Worm (Caenorhabditis elegans) whole organism, young adult: ENCODE data around the gene grd-1.

Source experiments
- B0261.1 ChIP-seq: sonication (generic microtip); optimal IDR thresholded peaks from 2 replicates; lab custom pipeline; 2016; ENCODE audit warnings: mild to moderate bottlenecking, missing genetic modification characterization, moderate library complexity, missing compliant biosample characterization
- B0336.3 ChIP-seq: fragments of 200-800 bp; sonication (Bioruptor generic); IDR thresholded peaks from 2 replicates; pipeline ENCODE4 v1.3.6; 2022; ENCODE audit warnings: missing genetic modification characterization, missing compliant biosample characterization
- F22D6.2 ChIP-seq: sonication (generic microtip); optimal IDR thresholded peaks from 2 replicates; lab custom pipeline; 2016; ENCODE audit warnings: mild to moderate bottlenecking, missing genetic modification characterization, missing compliant biosample characterization
- F23B12.7 ChIP-seq: sonication (generic microtip); optimal IDR thresholded peaks from 2 replicates; lab custom pipeline; 2017; ENCODE audit warnings: missing genetic modification characterization, mild to moderate bottlenecking, missing compliant biosample characterization, antibody characterized with exemption, moderate library complexity; ENCODE audit not compliant: insufficient read depth
- F33H1.4 ChIP-seq: fragments of 200-800 bp; sonication (Bioruptor generic); IDR thresholded peaks from 2 replicates; pipeline ENCODE4 v1.3.6; 2022; ENCODE audit warnings: missing genetic modification reagents, missing genetic modification characterization, missing compliant biosample characterization
- F49E8.2 ChIP-seq: sonication (generic microtip); optimal IDR thresholded peaks from 3 replicates; lab custom pipeline; 2017; ENCODE audit warnings: missing genetic modification characterization, mild to moderate bottlenecking, missing compliant biosample characterization, antibody characterized with exemption, moderate library complexity; ENCODE audit not compliant: insufficient read depth
- F52B5.7 ChIP-seq: sonication (generic microtip); optimal IDR thresholded peaks from 2 replicates; lab custom pipeline; 2016; ENCODE audit warnings: mild to moderate bottlenecking, missing genetic modification characterization, missing compliant biosample characterization
- F55B11.4 ChIP-seq: sonication (generic microtip); optimal IDR thresholded peaks from 2 replicates; lab custom pipeline; 2016; ENCODE audit warnings: missing compliant biosample characterization, missing genetic modification characterization, borderline replicate concordance; ENCODE audit not compliant: insufficient read depth
- F57A8.1 ChIP-seq: fragments of 200-800 bp; sonication (Bioruptor generic); optimal IDR thresholded peaks from 2 replicates; lab custom pipeline; 2018; ENCODE audit warnings: mild to moderate bottlenecking, missing genetic modification characterization, moderate library complexity, missing compliant biosample characterization
- F57C9.4 ChIP-seq: sonication (generic microtip); optimal IDR thresholded peaks from 2 replicates; lab custom pipeline; 2017; ENCODE audit warnings: mild to moderate bottlenecking, missing genetic modification characterization, missing compliant biosample characterization
- K11D2.4 ChIP-seq: fragments of 200-800 bp; sonication (Bioruptor generic); IDR thresholded peaks from 2 replicates; pipeline ENCODE4 v1.3.6; 2022; ENCODE audit warnings: missing genetic modification reagents, missing genetic modification characterization, missing compliant biosample characterization
- K12H6.12 ChIP-seq: fragments of 200-800 bp; sonication (Bioruptor generic); optimal IDR thresholded peaks from 2 replicates; lab custom pipeline; 2018; ENCODE audit warnings: mild to moderate bottlenecking, missing genetic modification characterization, missing compliant biosample characterization
- Y53F4B.3 ChIP-seq: fragments of 200-800 bp; sonication (Bioruptor generic); IDR thresholded peaks from 2 replicates; pipeline ENCODE4 v1.3.6; 2022; ENCODE audit warnings: missing genetic modification reagents, missing genetic modification characterization, missing compliant biosample characterization
- Y53G8AR.9 ChIP-seq: fragments of 200-800 bp; sonication (Bioruptor generic); conservative IDR thresholded peaks from 2 replicates; pipeline ENCODE4 v1.3.6; 2022; ENCODE audit warnings: missing genetic modification reagents, missing genetic modification characterization, missing compliant biosample characterization
- Y95B8A.8 ChIP-seq: fragments of 200-800 bp; sonication (Bioruptor generic); IDR thresholded peaks from 2 replicates; pipeline ENCODE4 v1.3.6; 2022; ENCODE audit warnings: missing genetic modification reagents, missing genetic modification characterization, missing compliant biosample characterization
- ama-1 ChIP-seq, 3 experiments: fragments of 150-350 bp in 1 of 3; sonication (generic microtip) in 2 of 3; optimal IDR thresholded peaks; 2 replicates each; lab custom pipeline; 2014 to 2018; ENCODE audit warnings: missing biosample characterization in 2 of 3, missing genetic modification characterization in 2 of 3, missing genetic modification reagents in 2 of 3
- aptf-3 ChIP-seq: fragments of 200-800 bp; sonication (Bioruptor generic); IDR thresholded peaks from 2 replicates; pipeline ENCODE4 v1.3.6; 2022; ENCODE audit warnings: missing genetic modification characterization, missing compliant biosample characterization
- attf-5 ChIP-seq: fragments of 200-800 bp; sonication (Bioruptor generic); optimal IDR thresholded peaks from 2 replicates; lab custom pipeline; 2018; ENCODE audit warnings: mild to moderate bottlenecking, missing genetic modification characterization, missing compliant biosample characterization
- ccch-3 ChIP-seq: fragments of 200-800 bp; sonication (Bioruptor generic); optimal IDR thresholded peaks from 2 replicates; lab custom pipeline; 2018; ENCODE audit warnings: mild to moderate bottlenecking, missing genetic modification characterization, missing compliant biosample characterization
- cebp-1 ChIP-seq, 2 experiments: fragments of 200-800 bp in 1 of 2; sonication (Bioruptor generic) in 1 of 2; sonication (generic microtip) in 1 of 2; IDR thresholded peaks in 1 of 2; optimal IDR thresholded peaks in 1 of 2; 2 replicates each; pipeline versions ENCODE4 v1.3.6 to Lab custom; 2017 to 2022; ENCODE audit warnings: missing compliant biosample characterization in 2 of 2, missing genetic modification characterization in 2 of 2, mild to moderate bottlenecking in 1 of 2, missing genetic modification reagents in 1 of 2, moderate library complexity in 1 of 2
- cebp-2 ChIP-seq: fragments of 200-800 bp; sonication (Bioruptor generic); IDR thresholded peaks from 2 replicates; pipeline ENCODE4 v1.3.6; 2022; ENCODE audit warnings: missing genetic modification characterization, missing compliant biosample characterization
- ceh-27 ChIP-seq: fragments of 200-800 bp; sonication (Bioruptor generic); optimal IDR thresholded peaks from 2 replicates; lab custom pipeline; 2018; ENCODE audit warnings: mild to moderate bottlenecking, missing genetic modification characterization, moderate library complexity, missing compliant biosample characterization
- dpff-1 ChIP-seq: sonication (generic microtip); optimal IDR thresholded peaks from 2 replicates; lab custom pipeline; 2017; ENCODE audit warnings: mild to moderate bottlenecking, missing genetic modification characterization, missing compliant biosample characterization
- dpl-1 ChIP-seq: fragments of 150-350 bp; optimal IDR thresholded peaks from 2 replicates; lab custom pipeline; 2014; ENCODE audit warnings: missing biosample characterization, missing genetic modification reagents, missing genetic modification characterization
- egl-18 ChIP-seq: fragments of 200-800 bp; sonication (Bioruptor generic); IDR thresholded peaks from 2 replicates; pipeline ENCODE4 v1.3.6; 2022; ENCODE audit warnings: missing genetic modification reagents, missing genetic modification characterization, missing compliant biosample characterization
- ekl-4 ChIP-seq: fragments of 200-800 bp; sonication (Bioruptor generic); IDR thresholded peaks from 2 replicates; pipeline ENCODE4 v1.3.6; 2022; ENCODE audit warnings: missing genetic modification reagents, missing genetic modification characterization, missing compliant biosample characterization
- him-1 ChIP-seq: sonication (generic microtip); optimal IDR thresholded peaks from 2 replicates; lab custom pipeline; 2016; ENCODE audit warnings: missing genotype, missing genetic modification reagents, missing genetic modification characterization, missing compliant biosample characterization
- hmg-1.2 ChIP-seq: fragments of 200-800 bp; sonication (Bioruptor generic); IDR thresholded peaks from 2 replicates; pipeline ENCODE4 v1.3.6; 2022; ENCODE audit warnings: missing genetic modification reagents, missing genetic modification characterization, missing compliant biosample characterization
- let-607 ChIP-seq, 2 experiments: fragments of 200-800 bp in 1 of 2; sonication (Bioruptor generic) in 1 of 2; sonication (generic microtip) in 1 of 2; optimal IDR thresholded peaks; 2 replicates each; lab custom pipeline; 2016 to 2018; ENCODE audit warnings: mild to moderate bottlenecking in 2 of 2, missing compliant biosample characterization in 2 of 2, missing genetic modification characterization in 2 of 2, moderate library complexity in 2 of 2, missing genotype in 1 of 2
- lin-26 ChIP-seq: fragments of 200-800 bp; sonication (Bioruptor generic); IDR thresholded peaks from 2 replicates; pipeline ENCODE4 v1.3.6; 2022; ENCODE audit warnings: missing genetic modification reagents, missing genetic modification characterization, missing compliant biosample characterization
- lin-40 ChIP-seq: sonication (generic microtip); optimal IDR thresholded peaks from 2 replicates; lab custom pipeline; 2016; ENCODE audit warnings: missing genetic modification characterization, mild to moderate bottlenecking, missing compliant biosample characterization, missing genotype, missing genetic modification reagents
- lir-1 ChIP-seq: fragments of 200-800 bp; sonication (Bioruptor generic); conservative IDR thresholded peaks from 2 replicates; pipeline ENCODE4 v1.3.6; 2022; ENCODE audit warnings: missing genetic modification reagents, missing genetic modification characterization, missing compliant biosample characterization
- madf-10 ChIP-seq: sonication (generic microtip); optimal IDR thresholded peaks from 2 replicates; lab custom pipeline; 2016; ENCODE audit warnings: mild to moderate bottlenecking, missing genetic modification characterization, missing compliant biosample characterization
- nfya-1 ChIP-seq: sonication (generic microtip); optimal IDR thresholded peaks from 2 replicates; lab custom pipeline; 2017; ENCODE audit warnings: antibody characterized with exemption, missing compliant biosample characterization, missing genetic modification characterization, borderline replicate concordance; ENCODE audit not compliant: insufficient read depth
- nhr-80 ChIP-seq: sonication (generic microtip); optimal IDR thresholded peaks from 2 replicates; lab custom pipeline; 2016; ENCODE audit warnings: missing genetic modification characterization, missing compliant biosample characterization
- rcor-1 ChIP-seq: fragments of 200-800 bp; sonication (Bioruptor generic); IDR thresholded peaks from 2 replicates; pipeline ENCODE4 v1.3.6; 2022; ENCODE audit warnings: missing genetic modification reagents, missing genetic modification characterization, missing compliant biosample characterization
- repo-1 ChIP-seq: sonication (generic microtip); optimal IDR thresholded peaks from 2 replicates; lab custom pipeline; 2017; ENCODE audit warnings: mild to moderate bottlenecking, missing genetic modification characterization, missing compliant biosample characterization
- rpc-1 ChIP-seq, 2 experiments: fragments of 150-350 bp in 1 of 2; sonication (generic microtip) in 1 of 2; optimal IDR thresholded peaks; 2 replicates each; lab custom pipeline; 2014 to 2018; ENCODE audit warnings: missing biosample characterization in 1 of 2, missing genetic modification characterization in 1 of 2, missing genetic modification reagents in 1 of 2, missing genotype in 1 of 2
- snpc-3.4 ChIP-seq: sonication (generic microtip); optimal IDR thresholded peaks from 2 replicates; lab custom pipeline; 2017; ENCODE audit warnings: missing genetic modification characterization, mild to moderate bottlenecking, missing compliant biosample characterization, antibody characterized with exemption, moderate library complexity, missing genotype, missing genetic modification reagents
- unc-130 ChIP-seq: sonication (generic microtip); optimal IDR thresholded peaks from 2 replicates; lab custom pipeline; 2016; ENCODE audit warnings: missing genetic modification reagents, missing genetic modification characterization, missing compliant biosample characterization
- xnd-1 ChIP-seq: sonication (generic microtip); optimal IDR thresholded peaks from 2 replicates; lab custom pipeline; 2016; ENCODE audit warnings: missing genotype, missing genetic modification reagents, missing genetic modification characterization, missing compliant biosample characterization
- zfh-2 ChIP-seq: fragments of 200-800 bp; sonication (Bioruptor generic); conservative IDR thresholded peaks from 2 replicates; pipeline ENCODE4 v1.3.6; 2022; ENCODE audit warnings: missing genetic modification reagents, missing genetic modification characterization, missing compliant biosample characterization

grd-1 gene

ce11 chrX:11093985-11094593 lies 15.2 kb upstream of the grd-1 start (continued):
- TF ChIP-seq lin-26 (GFP tag; lab: Robert Waterston, UW) (peak; percentile 89), ccch-3 (GFP tag; lab: Kevin White, UChicago) (peak; percentile 96), Y53G8AR.9 (GFP tag; lab: Robert Waterston, UW) (peak; percentile 100), F57C9.4 (tag; lab: Kevin White, UChicago) (peak; percentile 89), nfya-1 (tag; lab: Kevin White, UChicago) (no peak), egl-18 (GFP tag; lab: Robert Waterston, UW) (peak; percentile 98), cebp-2 (GFP tag; lab: Robert Waterston, UW) (peak; percentile 99), hmg-1.2 (GFP tag; lab: Robert Waterston, UW) (peak; percentile 92), repo-1 (peak; percentile 100)

ce11 chrX:11095480-11095879 lies 13.8 kb upstream of the grd-1 start:
- TF ChIP-seq unc-130 (GFP tag; lab: Kevin White, UChicago) (no peak), B0336.3 (GFP tag; lab: Robert Waterston, UW) (peak; percentile 77; the same call in 1 of the 2 replicates), lin-40 (peak; percentile 96), xnd-1 (tag; lab: Kevin White, UChicago) (no peak), ekl-4 (GFP tag; lab: Robert Waterston, UW) (peak; percentile 84), cebp-1 (GFP tag; IDR thresholded peaks at IDR 0.05; lab: Robert Waterston, UW) (peak; percentile 51; the same call in 1 of the 2 replicates), cebp-1 (tag; optimal IDR thresholded peaks at IDR 0.05; lab: Kevin White, UChicago) (peak; percentile 83), him-1 (tag; lab: Kevin White, UChicago) (peak; percentile 94), F57A8.1 (GFP tag; lab: Kevin White, UChicago) (no peak), dpl-1 (GFP tag; lab: Kevin White, UChicago) (no peak), snpc-3.4 (tag; lab: Kevin White, UChicago) (peak; percentile 26), lin-26 (GFP tag; lab: Robert Waterston, UW) (peak; percentile 83), K12H6.12 (tag; lab: Kevin White, UChicago) (peak; percentile 84), F49E8.2 (peak; percentile 13), aptf-3 (GFP tag; lab: Robert Waterston, UW) (no peak; the same call in 1 of the 2 replicates), ama-1 (optimal IDR thresholded peaks at IDR 0.05; lab: Kevin White, UChicago) (no peak), ama-1 (GFP tag; optimal IDR thresholded peaks at IDR 0.05; lab: Kevin White, UChicago) (peak; percentile 54 to 78), rpc-1 (optimal IDR thresholded peaks at IDR 0.05; lab: Kevin White, UChicago) (peak; percentile 84), rpc-1 (tag; optimal IDR thresholded peaks at IDR 0.05; lab: Kevin White, UChicago) (peak; percentile 84), Y95B8A.8 (no peak), F22D6.2 (tag; lab: Kevin White, UChicago) (peak; percentile 70), B0261.1 (tag; lab: Kevin White, UChicago) (peak; percentile 96), Y53F4B.3 (GFP tag; lab: Robert Waterston, UW) (peak; percentile 22; the same call in 1 of the 2 replicates), let-607 (tag; optimal IDR thresholded peaks at IDR 0.05; lab: Kevin White, UChicago) (peak; percentile 56 to 64), F33H1.4 (GFP tag; lab: Robert Waterston, UW) (0 out of 2 replicates have a peak, but pooled peaks have one; percentile 22), nfya-1 (tag; lab: Kevin White, UChicago) (no peak), rcor-1 (GFP tag; lab: Robert Waterston, UW) (peak; percentile 92), F23B12.7 (tag; lab: Kevin White, UChicago) (peak; percentile 61), nhr-80 (tag; lab: Kevin White, UChicago) (peak; percentile 45), K11D2.4 (GFP tag; lab: Robert Waterston, UW) (peak; percentile 92), egl-18 (GFP tag; lab: Robert Waterston, UW) (0 out of 2 replicates have a peak, but pooled peaks have one; percentile 64), lir-1 (peak; percentile 84), attf-5 (GFP tag; lab: Kevin White, UChicago) (peak; percentile 63), F55B11.4 (tag; lab: Kevin White, UChicago) (no peak), F52B5.7 (tag; lab: Kevin White, UChicago) (peak; percentile 81), madf-10 (peak; percentile 86), dpff-1 (tag; lab: Kevin White, UChicago) (no peak), zfh-2 (GFP tag; lab: Robert Waterston, UW) (no peak), ceh-27 (GFP tag; lab: Kevin White, UChicago) (peak; percentile 82)
